Fruit fly (Drosophila melanogaster): ENCODE data around the gene CG7183.

CG7183 gene

DNA sequence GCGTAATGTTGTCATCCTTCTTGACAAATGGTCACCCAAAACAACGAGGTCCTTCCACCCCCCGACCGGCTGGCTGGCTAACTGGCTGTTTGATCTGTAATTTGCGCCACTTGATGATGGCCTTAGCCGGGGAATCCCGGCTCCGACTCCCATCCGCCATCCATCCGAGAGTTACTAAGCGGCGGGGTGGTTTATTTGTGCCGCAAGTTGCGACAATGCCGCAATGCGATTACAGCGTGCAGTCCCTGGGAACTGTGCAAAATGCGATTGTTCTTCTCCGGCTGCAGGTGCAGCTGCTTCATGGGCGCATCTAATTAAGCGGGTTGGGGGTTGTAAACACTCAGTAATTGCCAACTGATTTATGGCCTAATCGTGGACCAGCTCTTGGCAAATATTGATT is 39.5 kb upstream of the CG7183 start:
- no peak for TF ChIP-seq rn (GFP tag; IDR thresholded peaks at IDR 0.05)
- TF ChIP-seq CG9948 (tag; optimal IDR thresholded peaks at IDR 0.05), result no peak
- no peak for TF ChIP-seq Pif1A (GFP tag; optimal IDR thresholded peaks at IDR 0.05)
- no peak for TF ChIP-seq Pif1B (GFP tag; optimal IDR thresholded peaks at IDR 0.05)
- no peak for TF ChIP-seq EcR (GFP tag; optimal IDR thresholded peaks at IDR 0.05)
- no peak for TF ChIP-seq CG14655 (GFP tag; optimal IDR thresholded peaks at IDR 0.05)

DNA sequence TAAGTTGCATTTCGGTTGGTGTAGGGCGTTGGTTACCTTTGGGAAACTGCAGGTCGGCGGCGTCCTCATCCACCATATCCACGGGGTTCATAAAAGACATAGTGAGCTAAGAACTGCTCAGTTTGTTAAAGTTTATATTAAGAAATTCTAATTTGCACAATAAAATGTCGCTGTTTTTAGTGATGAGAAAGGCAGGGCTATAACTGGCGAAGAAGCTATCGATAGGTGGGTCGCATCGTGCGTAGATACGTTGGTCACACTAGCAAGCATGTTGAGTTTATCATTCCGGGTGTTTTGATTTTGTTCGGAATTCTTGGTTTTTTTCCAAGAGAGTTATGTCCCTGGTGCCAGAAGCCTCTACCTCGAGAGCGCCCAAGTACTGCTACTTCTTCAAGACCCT is 34.8 kb upstream of the CG7183 start, which contains the start of the genes Ada2a, Polr2D, Tgs1 and moi:
TSS of gene Ada2a (minus strand) at position 207 of the 400 bp plus-strand sequence.
TSS of gene Polr2D (minus strand) at position 207 of the 400 bp plus-strand sequence.
TSS of gene Tgs1 (plus strand) at position 250 of the 400 bp plus-strand sequence.
TSS of gene moi (plus strand) at position 250 of the 400 bp plus-strand sequence.
- TF ChIP-seq CG8301 (tag; optimal IDR thresholded peaks at IDR 0.05) (no peak), D1 (tag; optimal IDR thresholded peaks at IDR 0.05) (no peak), gl (tag; optimal IDR thresholded peaks at IDR 0.05) (no peak), CG12605 (GFP tag; IDR thresholded peaks at IDR 0.05) (no peak), CG13204 (GFP tag; optimal IDR thresholded peaks at IDR 0.05) (no peak), EcR (GFP tag; optimal IDR thresholded peaks at IDR 0.05) (no peak), Ets98B (GFP tag; IDR thresholded peaks at IDR 0.05) (no peak), CG10348 (GFP tag; IDR thresholded peaks at IDR 0.05) (no peak), Pif1A (GFP tag; optimal IDR thresholded peaks at IDR 0.05) (no peak), CG17806 (tag; optimal IDR thresholded peaks at IDR 0.05) (no peak), CG4496 (GFP tag; IDR thresholded peaks at IDR 0.05) (no peak), CG32121 (GFP tag; IDR thresholded peaks at IDR 0.05) (no peak), Pif1B (GFP tag; optimal IDR thresholded peaks at IDR 0.05) (no peak), Snoo (tag; optimal IDR thresholded peaks at IDR 0.05) (no peak), CG34367 (tag; optimal IDR thresholded peaks at IDR 0.05) (no peak), CG9948 (tag; optimal IDR thresholded peaks at IDR 0.05) (no peak), fd96Ca (GFP tag; IDR thresholded peaks at IDR 0.05) (no peak), CG8159 (tag; optimal IDR thresholded peaks at IDR 0.05) (no peak), CG15710 (tag; optimal IDR thresholded peaks at IDR 0.05) (no peak), rn (GFP tag; IDR thresholded peaks at IDR 0.05) (no peak)

DNA sequence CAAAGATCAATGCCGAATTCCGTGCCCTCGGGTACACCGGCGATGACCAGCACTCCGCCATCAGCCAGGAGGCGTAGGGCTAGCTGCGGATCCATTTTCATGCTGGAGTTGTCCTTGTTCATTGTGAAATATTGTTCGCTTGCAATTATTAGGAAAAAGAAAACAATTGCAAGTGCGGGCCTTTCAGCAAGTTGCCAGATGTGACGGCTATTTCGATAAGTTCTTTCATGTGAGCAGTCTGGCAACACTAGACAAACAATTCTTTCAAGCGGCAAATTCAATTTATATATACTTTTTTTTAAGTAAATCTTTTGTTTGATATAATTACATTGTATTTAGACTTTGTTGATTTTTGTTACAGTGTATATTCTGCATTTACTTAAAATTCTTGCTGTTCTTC is 32.1 kb upstream of the CG7183 start, which contains the start of gene CG12320:
TSS of gene CG12320 (minus strand) at position 157 of the 400 bp plus-strand sequence.
- TF ChIP-seq CG9948 (tag; optimal IDR thresholded peaks at IDR 0.05) (no peak), EcR (GFP tag; optimal IDR thresholded peaks at IDR 0.05) (no peak), Pif1A (GFP tag; optimal IDR thresholded peaks at IDR 0.05) (no peak), CG13204 (GFP tag; optimal IDR thresholded peaks at IDR 0.05) (no peak)

DNA sequence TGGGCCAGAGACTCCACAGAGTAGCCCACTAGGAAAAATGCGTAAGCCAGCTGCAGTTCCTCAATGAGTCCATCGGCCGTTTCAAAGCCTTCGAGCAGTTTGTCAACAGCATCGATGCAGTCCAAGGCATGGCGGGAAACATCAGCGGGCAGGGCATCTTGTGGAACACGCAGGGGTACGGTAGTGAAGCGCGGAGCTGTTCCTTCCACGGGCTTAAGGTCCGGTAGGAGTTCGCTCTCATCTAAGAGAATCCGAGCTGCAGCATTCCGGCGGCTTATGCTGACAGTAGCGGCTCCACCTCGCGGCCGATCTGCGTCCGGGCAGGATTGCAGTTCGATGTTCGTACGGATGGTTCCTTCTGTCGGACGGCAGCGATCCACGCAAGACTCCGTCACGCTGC is 31.4 kb upstream of the CG7183 start:
- TF ChIP-seq CG12605 (GFP tag; IDR thresholded peaks at IDR 0.05) (no peak), CG17806 (tag; optimal IDR thresholded peaks at IDR 0.05) (no peak), gl (tag; optimal IDR thresholded peaks at IDR 0.05) (no peak), D1 (tag; optimal IDR thresholded peaks at IDR 0.05) (no peak), CG10348 (GFP tag; IDR thresholded peaks at IDR 0.05) (no peak), CG8301 (tag; optimal IDR thresholded peaks at IDR 0.05) (no peak), CG13204 (GFP tag; optimal IDR thresholded peaks at IDR 0.05) (no peak)

DNA sequence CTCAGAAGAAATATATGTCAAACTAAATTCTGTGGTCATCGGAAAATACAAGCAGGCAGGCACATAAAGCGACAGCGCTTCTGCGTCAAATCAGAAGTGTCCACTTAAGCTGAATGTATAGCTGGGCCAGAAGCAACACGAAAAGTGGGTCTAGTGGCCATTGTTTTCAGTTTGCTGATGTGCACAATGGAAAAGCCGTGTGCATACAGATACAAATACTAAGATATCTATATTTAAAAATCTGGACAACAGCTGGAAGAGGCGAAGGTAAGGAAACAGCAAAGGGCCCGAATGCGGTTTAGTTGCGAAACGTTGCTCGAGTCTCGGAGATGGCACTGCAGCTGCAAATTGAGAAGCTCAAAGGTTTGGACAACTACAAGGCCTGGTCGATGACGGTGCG is 30.3 kb upstream of the CG7183 start, which contains the start of gene CG18598:
TSS of gene CG18598 (plus strand) at position 301 of the 400 bp plus-strand sequence.
- TF ChIP-seq CG32121 (GFP tag; IDR thresholded peaks at IDR 0.05), result no peak
- TF ChIP-seq CG17806 (tag; optimal IDR thresholded peaks at IDR 0.05), result no peak
- no peak for TF ChIP-seq fd96Ca (GFP tag; IDR thresholded peaks at IDR 0.05)
- no peak for TF ChIP-seq gl (tag; optimal IDR thresholded peaks at IDR 0.05)
- TF ChIP-seq CG13204 (GFP tag; optimal IDR thresholded peaks at IDR 0.05), result no peak
- no peak for TF ChIP-seq Pif1A (GFP tag; optimal IDR thresholded peaks at IDR 0.05)
- TF ChIP-seq CG4496 (GFP tag; IDR thresholded peaks at IDR 0.05), result no peak

DNA sequence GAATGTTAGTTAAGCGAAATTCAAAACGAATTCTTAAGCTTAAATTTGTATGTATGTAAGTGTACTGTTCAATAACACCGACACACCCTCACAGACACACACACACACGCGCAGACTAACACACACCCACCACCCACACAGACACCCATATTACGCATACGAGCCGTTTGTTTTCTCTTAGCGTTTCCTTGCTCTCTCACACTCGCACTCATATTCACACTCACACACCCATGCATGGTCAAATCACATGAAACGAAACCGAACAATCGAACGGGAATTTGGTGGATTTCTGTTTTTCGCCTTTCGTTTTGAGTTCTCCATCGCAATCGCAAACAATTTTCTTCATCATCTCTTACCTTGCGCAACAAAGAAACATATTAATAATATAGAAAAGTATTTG is 28.8 kb upstream of the CG7183 start:
- TF ChIP-seq CG9948 (tag; optimal IDR thresholded peaks at IDR 0.05) (no peak), CG12605 (GFP tag; IDR thresholded peaks at IDR 0.05) (no peak), Ets98B (GFP tag; IDR thresholded peaks at IDR 0.05) (peak; percentile 4; the same call in 1 of the 2 replicates)

DNA sequence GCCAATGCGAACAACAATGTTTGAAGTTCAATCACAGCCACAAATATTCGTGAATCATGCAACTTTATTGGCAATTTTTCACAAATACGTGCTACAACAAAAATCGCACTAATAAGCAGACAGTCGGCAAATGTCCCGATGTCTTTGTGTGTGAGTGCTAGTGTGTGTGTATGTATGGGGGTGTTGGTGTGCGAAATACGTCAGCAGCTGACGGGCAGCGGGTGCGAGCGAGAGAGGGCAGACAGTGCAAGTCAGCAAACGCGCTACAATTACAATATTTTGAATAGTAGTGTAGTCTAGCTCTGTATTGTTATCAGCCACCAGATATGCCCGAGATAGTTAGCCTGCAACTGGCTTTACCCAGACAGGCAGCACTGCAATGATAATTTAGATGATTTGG is 25.5 kb upstream of the CG7183 start:
- TF ChIP-seq CG32121 (GFP tag; IDR thresholded peaks at IDR 0.05) (no peak), CG13204 (GFP tag; optimal IDR thresholded peaks at IDR 0.05) (no peak), D1 (tag; optimal IDR thresholded peaks at IDR 0.05) (no peak), rn (GFP tag; IDR thresholded peaks at IDR 0.05) (no peak), CG9948 (tag; optimal IDR thresholded peaks at IDR 0.05) (no peak), Ets98B (GFP tag; IDR thresholded peaks at IDR 0.05) (no peak), CG12605 (GFP tag; IDR thresholded peaks at IDR 0.05) (no peak), Snoo (tag; optimal IDR thresholded peaks at IDR 0.05) (no peak), CG10348 (GFP tag; IDR thresholded peaks at IDR 0.05) (no peak), CG8301 (tag; optimal IDR thresholded peaks at IDR 0.05) (no peak), CG14655 (GFP tag; optimal IDR thresholded peaks at IDR 0.05) (no peak), Pif1A (GFP tag; optimal IDR thresholded peaks at IDR 0.05) (no peak), Pif1B (GFP tag; optimal IDR thresholded peaks at IDR 0.05) (no peak), CG34367 (tag; optimal IDR thresholded peaks at IDR 0.05) (no peak), CG8159 (tag; optimal IDR thresholded peaks at IDR 0.05) (no peak), EcR (GFP tag; optimal IDR thresholded peaks at IDR 0.05) (no peak), gl (tag; optimal IDR thresholded peaks at IDR 0.05) (no peak), fd96Ca (GFP tag; IDR thresholded peaks at IDR 0.05) (no peak)
